Worm (Caenorhabditis elegans): ENCODE data around the gene T22B2.1.
A peak's percentile ranks its signal among the peaks of the same experiment; 100 is the strongest.

The T22B2.1 gene

ce11 chrX:3959221-3959620, 33.3 kb downstream of the T22B2.1 start:
- TF ChIP-seq lin-15B (tag; optimal IDR thresholded peaks at IDR 0.05) = no peak
- no peak for TF ChIP-seq pqm-1 (tag; optimal IDR thresholded peaks at IDR 0.05)
- TF ChIP-seq aly-2 (tag; optimal IDR thresholded peaks at IDR 0.05) = no peak
- TF ChIP-seq egl-5 (tag; optimal IDR thresholded peaks at IDR 0.05) = no peak
- TF ChIP-seq lin-39 (tag; optimal IDR thresholded peaks at IDR 0.05) = peak; percentile 44

- TF ChIP-seq fkh-10 (GFP tag; optimal IDR thresholded peaks at IDR 0.05) (peak; percentile 71), ama-1 (optimal IDR thresholded peaks at IDR 0.05) (no peak)
Measured at ce11 chrX:3960345-3960744, 34.5 kb downstream of the T22B2.1 start.

ce11 chrX:3966332-3966731, 40.5 kb downstream of the T22B2.1 start, which contains the start of gene C16B8.2:
TSS of gene C16B8.2 (minus strand) at chrX:3966432.
- TF ChIP-seq R02D3.7 (tag; optimal IDR thresholded peaks at IDR 0.05) (no peak), mdl-1 (tag; optimal IDR thresholded peaks at IDR 0.05) (no peak), egl-5 (tag; optimal IDR thresholded peaks at IDR 0.05) (no peak)

- TF ChIP-seq jun-1 (tag; optimal IDR thresholded peaks at IDR 0.05) (peak; percentile 60), nhr-43 (tag; optimal IDR thresholded peaks at IDR 0.05; ENCODE audit: poor library complexity, severe bottlenecking) (no peak), skn-1 (tag; optimal IDR thresholded peaks at IDR 0.05) (no peak), ceh-28 (tag; optimal IDR thresholded peaks at IDR 0.05) (peak; percentile 5), fkh-2 (tag; optimal IDR thresholded peaks at IDR 0.05) (no peak), elt-2 (tag; optimal IDR thresholded peaks at IDR 0.05) (peak; percentile 87), pha-4 (tag; optimal IDR thresholded peaks at IDR 0.05) (peak; percentile 53), ztf-4 (tag; optimal IDR thresholded peaks at IDR 0.05) (no peak), sea-2 (GFP tag; optimal IDR thresholded peaks at IDR 0.05) (no peak), pqm-1 (tag; optimal IDR thresholded peaks at IDR 0.05) (peak; percentile 80), eor-1 (tag; optimal IDR thresholded peaks at IDR 0.05) (no peak), daf-12 (tag; optimal IDR thresholded peaks at IDR 0.05) (no peak), elt-1 (tag; optimal IDR thresholded peaks at IDR 0.05) (no peak), fkh-10 (GFP tag; optimal IDR thresholded peaks at IDR 0.05) (no peak)
Measured at ce11 chrX:3968209-3968960, 42.5 kb downstream of the T22B2.1 start, which contains the start of gene C16B8.3. TSS of gene C16B8.3 (minus strand) at chrX:3968634.

- TF ChIP-seq ceh-9 (tag; optimal IDR thresholded peaks at IDR 0.05) = no peak
- TF ChIP-seq pha-4 (tag; optimal IDR thresholded peaks at IDR 0.05) = peak; percentile 38
- TF ChIP-seq eor-1 (tag; optimal IDR thresholded peaks at IDR 0.05) = no peak
- no peak for TF ChIP-seq elt-3 (tag; optimal IDR thresholded peaks at IDR 0.05)
- TF ChIP-seq fos-1 (tag; optimal IDR thresholded peaks at IDR 0.05) = no peak
- TF ChIP-seq lin-39 (tag; optimal IDR thresholded peaks at IDR 0.05) = peak; percentile 55
- TF ChIP-seq aly-2 (tag; optimal IDR thresholded peaks at IDR 0.05) = no peak
- TF ChIP-seq R02D3.7 (tag; optimal IDR thresholded peaks at IDR 0.05) = no peak
- TF ChIP-seq nhr-43 (tag; optimal IDR thresholded peaks at IDR 0.05; ENCODE audit: poor library complexity, severe bottlenecking) = peak; percentile 47
- TF ChIP-seq unc-62 (GFP tag; optimal IDR thresholded peaks at IDR 0.05) = no peak
- TF ChIP-seq ceh-28 (tag; optimal IDR thresholded peaks at IDR 0.05) = no peak
- no peak for TF ChIP-seq nhr-12 (tag; optimal IDR thresholded peaks at IDR 0.05)
- TF ChIP-seq nhr-28 (tag; optimal IDR thresholded peaks at IDR 0.05) = no peak
- no peak for TF ChIP-seq ceh-16 (tag; optimal IDR thresholded peaks at IDR 0.05)
- no peak for TF ChIP-seq lin-15B (tag; optimal IDR thresholded peaks at IDR 0.05)
- TF ChIP-seq ztf-4 (tag; optimal IDR thresholded peaks at IDR 0.05) = no peak
- no peak for TF ChIP-seq mml-1 (tag; optimal IDR thresholded peaks at IDR 0.05)
- TF ChIP-seq ama-1 (optimal IDR thresholded peaks at IDR 0.05) = no peak
- no peak for TF ChIP-seq ceh-82 (tag; optimal IDR thresholded peaks at IDR 0.05)
- no peak for TF ChIP-seq nhr-23 (tag; optimal IDR thresholded peaks at IDR 0.05)
- TF ChIP-seq nhr-25 (tag; optimal IDR thresholded peaks at IDR 0.05) = peak; percentile 41
- TF ChIP-seq nhr-237 (tag; optimal IDR thresholded peaks at IDR 0.05) = no peak
- peak; percentile 9 for TF ChIP-seq pqm-1 (tag; optimal IDR thresholded peaks at IDR 0.05)
- no peak for TF ChIP-seq fkh-2 (tag; optimal IDR thresholded peaks at IDR 0.05)
- no peak for TF ChIP-seq snpc-4 (tag; optimal IDR thresholded peaks at IDR 0.05)
- TF ChIP-seq sea-2 (GFP tag; optimal IDR thresholded peaks at IDR 0.05) = no peak
- no peak for TF ChIP-seq nhr-76 (tag; optimal IDR thresholded peaks at IDR 0.05)
- no peak for TF ChIP-seq jun-1 (tag; optimal IDR thresholded peaks at IDR 0.05)
- TF ChIP-seq nfya-1 (tag; optimal IDR thresholded peaks at IDR 0.05; ENCODE audit: insufficient read depth) = peak; percentile 17
- TF ChIP-seq daf-12 (tag; optimal IDR thresholded peaks at IDR 0.05) = no peak
- TF ChIP-seq elt-2 (tag; optimal IDR thresholded peaks at IDR 0.05) = no peak
- TF ChIP-seq egl-5 (tag; optimal IDR thresholded peaks at IDR 0.05) = no peak
- TF ChIP-seq mdl-1 (tag; optimal IDR thresholded peaks at IDR 0.05) = no peak
- no peak for TF ChIP-seq tbx-2 (tag; optimal IDR thresholded peaks at IDR 0.05)
- TF ChIP-seq nhr-77 (tag; optimal IDR thresholded peaks at IDR 0.05) = no peak
- no peak for TF ChIP-seq ztf-11 (tag; optimal IDR thresholded peaks at IDR 0.05)
- no peak for TF ChIP-seq fkh-10 (GFP tag; optimal IDR thresholded peaks at IDR 0.05)
- TF ChIP-seq lsy-12 (tag; optimal IDR thresholded peaks at IDR 0.05) = no peak
- TF ChIP-seq hmg-11 (tag; optimal IDR thresholded peaks at IDR 0.05) = no peak
Measured at ce11 chrX:3969353-3969752, 43.5 kb downstream of the T22B2.1 start.
